Worm (Caenorhabditis elegans): ENCODE results near the gene F27E5.9.

ce11 chrII:10172436-10172973 lies 37.8 kb downstream of the F27E5.9 start, which contains the start of gene wbp-11:
- TF ChIP-seq ztf-29 (GFP tag; IDR thresholded peaks at IDR 0.05) (no peak), cog-1 (tag; optimal IDR thresholded peaks at IDR 0.05) (no peak), tab-1 (GFP tag; IDR thresholded peaks at IDR 0.05) (no peak), flt-1 (GFP tag; IDR thresholded peaks at IDR 0.05) (no peak), T22C8.4 (GFP tag; IDR thresholded peaks at IDR 0.05) (no peak)
